Worm (Caenorhabditis elegans) whole organism, L4 larva: ENCODE data around the gene sre-36.

ENCODE experiments used
- R02D3.7 ChIP-seq: fragments of 150-350 bp; sonication (generic microtip); optimal IDR thresholded peaks from 3 replicates; lab custom pipeline; 2014; ENCODE audit warnings: missing biosample characterization, missing genetic modification characterization
- daf-8 ChIP-seq: fragments of 200-800 bp; sonication (Bioruptor generic); IDR thresholded peaks from 2 replicates; pipeline ENCODE4 v1.3.6; 2022; ENCODE audit warnings: missing genetic modification characterization, missing compliant biosample characterization

- TF ChIP-seq daf-8, result no peak
- TF ChIP-seq R02D3.7 (tag; lab: Kevin White, UChicago), result no peak
Measured at ce11 chrV:16361350-16361749, 38.1 kb upstream of the sre-36 start.
